Fruit fly (Drosophila melanogaster) whole organism, pupa: Measurements from ENCODE around the gene His3.3B.
A peak's percentile ranks its signal among the peaks of the same experiment; 100 is the strongest.

Source experiments
- CG10348 ChIP-seq: fragments of 200-800 bp; sonication (Bioruptor generic); IDR thresholded peaks from 2 replicates; pipeline ENCODE4 v1.3.6; 2022; ENCODE audit warnings: missing biosample characterization, missing genetic modification characterization
- CG12605 ChIP-seq: fragments of 200-800 bp; sonication (Bioruptor generic); IDR thresholded peaks from 2 replicates; pipeline ENCODE4 v1.3.6; 2022; ENCODE audit warnings: missing biosample characterization, missing genetic modification characterization
- CG13204 ChIP-seq: fragments of 200-800 bp; sonication (Bioruptor generic); optimal IDR thresholded peaks from 2 replicates; lab custom pipeline; 2018; ENCODE audit warnings: missing biosample characterization, mild to moderate bottlenecking, missing genetic modification characterization, moderate library complexity
- CG14655 ChIP-seq: fragments of 200-800 bp; sonication (Bioruptor generic); optimal IDR thresholded peaks from 3 replicates; lab custom pipeline; 2017; ENCODE audit warnings: mild to moderate bottlenecking, missing biosample characterization, missing genetic modification reagents, missing genetic modification characterization
- CG15710 ChIP-seq: fragments of 200-800 bp; sonication (Bioruptor generic); optimal IDR thresholded peaks from 2 replicates; lab custom pipeline; 2018; ENCODE audit warnings: missing biosample characterization, mild to moderate bottlenecking, missing genetic modification characterization, moderate library complexity
- CG17806 ChIP-seq: fragments of 200-800 bp; sonication (Bioruptor generic); optimal IDR thresholded peaks from 2 replicates; lab custom pipeline; 2018; ENCODE audit warnings: missing biosample characterization, mild to moderate bottlenecking, missing genetic modification characterization, moderate library complexity
- CG32121 ChIP-seq: fragments of 200-800 bp; sonication (Bioruptor generic); IDR thresholded peaks from 2 replicates; pipeline ENCODE4 v1.3.6; 2022; ENCODE audit warnings: missing biosample characterization, missing genetic modification characterization
- CG34367 ChIP-seq: fragments of 200-800 bp; sonication (Bioruptor generic); optimal IDR thresholded peaks from 2 replicates; lab custom pipeline; 2018; ENCODE audit warnings: missing biosample characterization, mild to moderate bottlenecking, missing genetic modification characterization
- CG4496 ChIP-seq: fragments of 200-800 bp; sonication (Bioruptor generic); IDR thresholded peaks from 3 replicates; pipeline ENCODE4 v1.3.6; 2022; ENCODE audit warnings: missing biosample characterization, missing genetic modification characterization
- CG8159 ChIP-seq: fragments of 200-800 bp; sonication (Bioruptor generic); optimal IDR thresholded peaks from 3 replicates; lab custom pipeline; 2018; ENCODE audit warnings: missing biosample characterization, mild to moderate bottlenecking, missing genetic modification characterization, moderate library complexity
- CG8301 ChIP-seq: fragments of 200-800 bp; sonication (Bioruptor generic); optimal IDR thresholded peaks from 2 replicates; lab custom pipeline; 2018; ENCODE audit warnings: missing biosample characterization, mild to moderate bottlenecking, missing genetic modification characterization
- CG9948 ChIP-seq: fragments of 200-800 bp; sonication (Bioruptor generic); optimal IDR thresholded peaks from 2 replicates; lab custom pipeline; 2018; ENCODE audit warnings: missing biosample characterization, mild to moderate bottlenecking, missing genetic modification characterization, moderate library complexity
- D1 ChIP-seq: fragments of 200-800 bp; sonication (Bioruptor generic); optimal IDR thresholded peaks from 2 replicates; lab custom pipeline; 2018; ENCODE audit warnings: missing biosample characterization, mild to moderate bottlenecking, missing genetic modification characterization, moderate library complexity
- EcR ChIP-seq: fragments of 200-800 bp; sonication (Bioruptor generic); optimal IDR thresholded peaks from 3 replicates; lab custom pipeline; 2019; ENCODE audit warnings: missing biosample characterization, missing genetic modification characterization, mild to moderate bottlenecking, moderate library complexity, missing genetic modification reagents
- Ets98B ChIP-seq: fragments of 200-800 bp; sonication (Bioruptor generic); IDR thresholded peaks from 2 replicates; pipeline ENCODE4 v1.3.6; 2022; ENCODE audit warnings: missing biosample characterization, missing genetic modification characterization
- Pif1A ChIP-seq: fragments of 200-800 bp; sonication (Bioruptor generic); optimal IDR thresholded peaks from 3 replicates; lab custom pipeline; 2016; ENCODE audit warnings: missing biosample characterization, missing genetic modification characterization
- Pif1B ChIP-seq: fragments of 200-800 bp; sonication (Bioruptor generic); optimal IDR thresholded peaks from 3 replicates; lab custom pipeline; 2016; ENCODE audit warnings: missing biosample characterization, missing genetic modification characterization
- Snoo ChIP-seq: fragments of 200-800 bp; sonication (Bioruptor generic); optimal IDR thresholded peaks from 3 replicates; lab custom pipeline; 2017; ENCODE audit warnings: missing biosample characterization, mild to moderate bottlenecking, missing genetic modification characterization, inconsistent platforms
- fd96Ca ChIP-seq: fragments of 200-800 bp; sonication (Bioruptor generic); IDR thresholded peaks from 3 replicates; pipeline ENCODE4 v1.3.6; 2022; ENCODE audit warnings: missing biosample characterization, missing genetic modification characterization
- gl ChIP-seq: fragments of 200-800 bp; sonication (Bioruptor generic); optimal IDR thresholded peaks from 2 replicates; lab custom pipeline; 2018; ENCODE audit warnings: missing biosample characterization, mild to moderate bottlenecking, missing genetic modification characterization
- rn ChIP-seq: fragments of 200-800 bp; sonication (Bioruptor generic); IDR thresholded peaks from 2 replicates; pipeline ENCODE4 v1.3.6; 2022; ENCODE audit warnings: missing biosample characterization, missing genetic modification characterization

The His3.3B gene

DNA sequence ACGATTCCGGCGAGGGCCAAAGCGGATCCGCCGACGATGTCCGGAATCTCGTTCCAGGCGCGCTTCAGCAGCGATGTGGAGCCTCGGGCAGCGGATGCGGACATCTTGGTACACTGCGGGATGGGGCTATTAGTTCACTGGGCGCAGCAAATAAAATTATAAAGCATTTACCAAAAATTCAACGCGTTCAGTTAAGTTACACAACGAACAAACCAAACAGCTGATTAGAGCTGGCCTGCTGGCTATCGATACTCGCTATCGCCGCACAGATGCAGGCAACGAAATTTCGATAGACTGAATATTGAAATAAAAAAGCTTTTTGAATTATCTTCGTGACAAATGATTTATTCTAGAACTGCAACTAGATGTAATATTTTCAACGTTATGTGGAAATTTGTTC lies 3.3 kb upstream of the His3.3B start, which contains the start of gene NdufA3:
Gene NdufA3 (minus strand): TSS at position 317 of the 400 bp plus-strand sequence.
- TF ChIP-seq CG9948 (no peak), Snoo (tag; lab: Kevin White, UChicago) (no peak), CG4496 (GFP tag; lab: Robert Waterston, UW) (no peak), fd96Ca (no peak), rn (GFP tag; lab: Robert Waterston, UW) (no peak), CG32121 (GFP tag; lab: Robert Waterston, UW) (no peak), CG13204 (GFP tag; lab: Kevin White, UChicago) (no peak), CG10348 (GFP tag; lab: Robert Waterston, UW) (no peak), CG14655 (GFP tag; lab: Kevin White, UChicago) (no peak), D1 (tag; lab: Kevin White, UChicago) (no peak), CG17806 (tag; lab: Kevin White, UChicago) (no peak)

DNA sequence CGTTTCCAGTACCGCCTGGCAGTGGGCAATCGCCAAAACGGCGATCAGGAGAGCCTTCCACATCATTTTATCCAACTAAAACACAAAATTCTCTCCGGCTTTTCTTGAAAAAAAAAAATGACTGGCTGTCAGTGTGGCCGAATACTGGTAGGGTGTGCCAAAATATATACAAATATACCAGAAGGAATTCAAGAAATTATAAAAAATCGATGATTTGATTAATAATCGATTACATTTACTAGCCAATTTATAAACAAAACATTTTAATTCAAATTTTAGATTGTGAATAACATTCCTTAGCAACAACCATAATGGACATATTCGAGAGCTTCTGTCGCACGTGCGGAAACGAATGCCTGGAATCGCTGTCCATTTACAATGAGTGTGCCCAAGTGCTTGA lies 1.9 kb upstream of the His3.3B start, which contains the start of the genes Ost48 and Dlip1:
Gene Ost48 (minus strand): TSS at position 150 of the 400 bp plus-strand sequence.
Gene Dlip1 (plus strand): TSS at position 257 of the 400 bp plus-strand sequence.
- TF ChIP-seq CG32121 (GFP tag; lab: Robert Waterston, UW) (no peak), CG8159 (tag; lab: Kevin White, UChicago) (no peak), CG17806 (tag; lab: Kevin White, UChicago) (no peak), CG14655 (GFP tag; lab: Kevin White, UChicago) (no peak), Snoo (tag; lab: Kevin White, UChicago) (no peak), CG34367 (tag; lab: Kevin White, UChicago) (no peak), fd96Ca (no peak), EcR (no peak), CG12605 (GFP tag; lab: Robert Waterston, UW) (no peak), gl (no peak), Pif1B (no peak), CG4496 (GFP tag; lab: Robert Waterston, UW) (no peak)

DNA sequence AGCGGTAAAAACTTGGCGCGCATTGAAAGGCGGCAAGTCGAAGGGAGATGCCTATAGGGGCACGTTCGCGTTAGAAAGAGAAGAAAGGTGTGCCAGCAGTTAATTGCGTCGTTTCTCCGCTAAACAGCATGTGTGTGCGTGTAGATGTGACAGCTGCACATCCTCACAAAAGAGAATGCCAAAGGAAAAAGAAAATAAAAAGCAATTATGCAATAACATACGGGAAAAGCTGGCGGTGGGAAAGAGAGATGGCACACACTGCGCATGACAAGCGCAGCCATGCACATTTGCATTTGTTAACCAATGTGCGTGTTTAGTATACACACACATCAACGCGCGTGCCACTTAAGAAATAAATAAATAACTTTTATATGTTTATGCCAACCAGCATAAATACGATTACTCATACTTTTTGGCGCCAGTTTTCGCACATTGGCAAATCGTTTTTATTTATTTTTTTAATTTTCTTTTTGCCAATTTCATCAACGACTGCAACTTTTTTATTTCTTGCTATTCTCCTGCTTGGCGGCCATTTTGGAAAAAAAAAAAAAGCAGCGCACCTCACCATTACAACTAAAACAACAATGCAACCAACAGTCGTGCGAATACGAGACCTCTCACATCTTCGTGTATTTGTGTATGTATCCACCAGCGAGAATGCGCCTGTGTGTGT lies 618 bp downstream of the His3.3B start:
- TF ChIP-seq CG12605 (GFP tag; lab: Robert Waterston, UW) (peak; percentile 29), gl (peak; percentile 53), CG8301 (tag; lab: Kevin White, UChicago) (peak; percentile 12), CG34367 (tag; lab: Kevin White, UChicago) (peak; percentile 49), Snoo (tag; lab: Kevin White, UChicago) (no peak), CG13204 (GFP tag; lab: Kevin White, UChicago) (peak; percentile 41), D1 (tag; lab: Kevin White, UChicago) (no peak), Ets98B (GFP tag; lab: Robert Waterston, UW) (no peak), CG15710 (tag; lab: Kevin White, UChicago) (peak; percentile 31), CG17806 (tag; lab: Kevin White, UChicago) (no peak), CG9948 (peak; percentile 9), Pif1A (peak; percentile 50), Pif1B (peak; percentile 55), fd96Ca (peak; percentile 46; the same call in 2 of the 3 replicates), CG14655 (GFP tag; lab: Kevin White, UChicago) (peak; percentile 54), CG32121 (GFP tag; lab: Robert Waterston, UW) (peak; percentile 23), CG10348 (GFP tag; lab: Robert Waterston, UW) (no peak), EcR (no peak), CG8159 (tag; lab: Kevin White, UChicago) (peak; percentile 25), rn (GFP tag; lab: Robert Waterston, UW) (no peak), CG4496 (GFP tag; lab: Robert Waterston, UW) (peak; percentile 31; the same call in 1 of the 3 replicates)

DNA sequence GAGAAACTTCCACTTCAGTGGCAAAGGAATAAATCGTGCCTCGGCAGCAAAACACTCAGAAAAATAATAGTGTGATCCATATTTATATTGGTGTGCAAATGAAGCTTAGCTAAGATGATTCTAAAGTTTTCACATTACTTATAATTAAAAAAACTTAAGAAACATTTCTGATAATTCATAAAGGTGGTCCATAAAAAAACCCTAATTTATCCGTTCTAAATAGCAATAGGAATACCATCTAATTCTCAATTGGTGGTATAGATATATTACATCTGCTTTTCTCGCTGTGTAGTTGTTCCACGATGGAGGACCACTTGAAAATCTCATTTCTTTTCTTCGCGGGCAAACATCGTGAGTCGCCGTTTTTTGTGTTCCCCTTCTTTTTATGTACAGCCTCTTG lies 1.3 kb downstream of the His3.3B start:
- TF ChIP-seq CG14655 (GFP tag; lab: Kevin White, UChicago) (peak; percentile 82), CG8301 (tag; lab: Kevin White, UChicago) (peak; percentile 80), fd96Ca (no peak), CG34367 (tag; lab: Kevin White, UChicago) (peak; percentile 48), EcR (no peak), Snoo (tag; lab: Kevin White, UChicago) (peak; percentile 57), CG4496 (GFP tag; lab: Robert Waterston, UW) (peak; percentile 54; the same call in 2 of the 3 replicates), Pif1A (peak; percentile 48), Pif1B (peak; percentile 31), CG10348 (GFP tag; lab: Robert Waterston, UW) (no peak), CG13204 (GFP tag; lab: Kevin White, UChicago) (no peak), CG15710 (tag; lab: Kevin White, UChicago) (peak; percentile 82), CG12605 (GFP tag; lab: Robert Waterston, UW) (no peak), D1 (tag; lab: Kevin White, UChicago) (peak; percentile 68), CG17806 (tag; lab: Kevin White, UChicago) (peak; percentile 79), CG32121 (GFP tag; lab: Robert Waterston, UW) (peak; percentile 53; the same call in 1 of the 2 replicates), CG8159 (tag; lab: Kevin White, UChicago) (peak; percentile 86), CG9948 (peak; percentile 78), rn (GFP tag; lab: Robert Waterston, UW) (no peak), Ets98B (GFP tag; lab: Robert Waterston, UW) (peak; percentile 23; the same call in 1 of the 2 replicates), gl (peak; percentile 24)
- TF ChIP-seq, all 21 proteins: peak for 15

DNA sequence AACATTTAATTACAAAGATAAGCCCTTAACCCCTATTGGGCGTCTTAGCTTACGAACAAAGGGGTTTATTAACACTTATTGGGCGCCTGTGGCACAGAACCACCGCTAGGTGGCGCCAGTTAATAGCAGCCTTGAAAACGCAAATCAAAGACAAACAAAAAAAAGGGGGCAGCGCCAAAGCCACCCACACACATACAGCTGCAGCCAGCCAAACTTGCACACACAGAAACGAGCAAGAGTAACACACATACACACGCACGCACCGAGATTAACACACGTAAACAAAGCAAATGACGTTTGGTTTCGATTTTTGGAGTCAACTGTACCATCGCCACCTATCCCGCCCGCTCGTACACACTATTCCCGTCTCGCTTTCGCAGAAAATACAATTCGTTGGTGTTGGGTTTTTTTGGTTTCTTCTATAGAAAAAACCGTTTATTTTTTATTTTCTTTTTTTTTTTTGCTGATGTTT lies 4.3 kb downstream of the His3.3B start:
- TF ChIP-seq EcR (peak; percentile 8), CG12605 (GFP tag; lab: Robert Waterston, UW) (peak; percentile 71), CG14655 (GFP tag; lab: Kevin White, UChicago) (no peak), CG4496 (GFP tag; lab: Robert Waterston, UW) (peak; percentile 69; the same call in 2 of the 3 replicates), Pif1B (no peak), D1 (tag; lab: Kevin White, UChicago) (no peak), Snoo (tag; lab: Kevin White, UChicago) (no peak), CG34367 (tag; lab: Kevin White, UChicago) (peak; percentile 8), Ets98B (GFP tag; lab: Robert Waterston, UW) (peak; percentile 70), CG17806 (tag; lab: Kevin White, UChicago) (no peak), CG9948 (no peak), CG15710 (tag; lab: Kevin White, UChicago) (no peak), rn (GFP tag; lab: Robert Waterston, UW) (no peak; the same call in 1 of the 2 replicates), fd96Ca (peak; percentile 70; the same call in 1 of the 3 replicates), CG10348 (GFP tag; lab: Robert Waterston, UW) (no peak), CG32121 (GFP tag; lab: Robert Waterston, UW) (peak; percentile 74), CG13204 (GFP tag; lab: Kevin White, UChicago) (peak; percentile 33), CG8159 (tag; lab: Kevin White, UChicago) (peak; percentile 43), Pif1A (no peak), gl (no peak), CG8301 (tag; lab: Kevin White, UChicago) (peak; percentile 9)
